Worm (Caenorhabditis elegans): Measurements from ENCODE around the gene nlp-82.

nlp-82 gene

DNA sequence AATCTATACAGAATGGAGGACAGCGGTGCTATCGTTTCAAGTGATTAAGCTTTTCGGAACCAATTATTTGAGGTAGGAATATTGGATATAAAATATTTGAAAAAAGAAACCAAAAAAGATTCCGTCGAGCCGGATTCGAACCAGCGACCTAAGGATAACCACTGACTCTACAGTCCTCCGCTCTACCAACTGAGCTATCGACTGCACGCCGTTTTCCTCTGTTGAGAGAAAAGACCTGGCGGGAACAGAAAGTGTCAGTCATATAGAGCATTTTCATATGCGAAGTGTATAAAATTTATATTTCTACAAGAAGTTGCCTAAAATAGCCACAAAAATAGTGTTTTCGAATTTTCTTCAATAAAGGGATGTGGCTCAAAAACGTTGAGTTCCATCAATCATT lies 42.4 kb downstream of the nlp-82 start (continued):
- TF ChIP-seq T26A8.4 (GFP tag; IDR thresholded peaks at IDR 0.05): peak; percentile 86
- TF ChIP-seq nhr-48 (tag; optimal IDR thresholded peaks at IDR 0.05): peak; percentile 28

DNA sequence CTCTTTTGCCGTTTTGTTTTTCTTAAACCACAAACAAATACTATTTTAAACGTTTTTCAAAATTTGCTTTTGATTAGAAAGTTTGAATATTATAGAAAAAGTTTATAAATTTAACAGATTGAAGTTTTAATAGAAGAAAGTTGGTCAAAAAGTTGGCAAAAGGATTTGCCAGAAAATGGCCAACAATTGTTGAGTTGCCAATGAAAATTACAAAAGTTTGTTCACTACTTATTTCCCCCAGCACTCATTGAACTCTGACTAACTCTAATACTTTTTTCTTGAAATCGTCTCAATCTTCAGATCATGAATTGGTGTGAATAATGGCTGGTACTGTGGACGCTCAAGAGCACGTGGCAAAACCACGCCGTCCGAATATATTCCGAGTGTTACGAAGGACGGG lies 44.0 kb downstream of the nlp-82 start, which contains the start of gene ZK1067.4:
Gene ZK1067.4 (plus strand): TSS at position 301 of the 400 bp plus-strand sequence.
- TF ChIP-seq mep-1 (tag; optimal IDR thresholded peaks at IDR 0.05): no peak
- no peak for TF ChIP-seq ztf-11 (tag; optimal IDR thresholded peaks at IDR 0.05)
- TF ChIP-seq egl-27 (tag; optimal IDR thresholded peaks at IDR 0.05): no peak
- peak in 1 of 2 experiments; percentile 50 for TF ChIP-seq unc-62 (GFP tag; optimal IDR thresholded peaks at IDR 0.05 in 1 of 2)
- TF ChIP-seq unc-62 (tag; optimal IDR thresholded peaks at IDR 0.05): no peak

Data from whole organism, L4 larva.